Fruit fly (Drosophila melanogaster) whole organism, adult: ENCODE results near the gene CG31751.

ENCODE experiments used
- CG11617 ChIP-seq: fragments of 200-800 bp; sonication (Bioruptor generic); optimal IDR thresholded peaks from 2 replicates; lab custom pipeline; 2017; ENCODE audit warnings: mild to moderate bottlenecking, missing biosample characterization, missing genetic modification reagents, missing genetic modification characterization
- CG12768 ChIP-seq: fragments of 200-800 bp; sonication (Bioruptor generic); optimal IDR thresholded peaks from 2 replicates; lab custom pipeline; 2017; ENCODE audit warnings: missing biosample characterization, missing genetic modification characterization, mild to moderate bottlenecking, moderate library complexity, missing genetic modification reagents
- CG14711 ChIP-seq: fragments of 200-800 bp; sonication (Bioruptor generic); optimal IDR thresholded peaks from 2 replicates; lab custom pipeline; 2018; ENCODE audit warnings: missing biosample characterization, mild to moderate bottlenecking, missing genetic modification characterization, moderate library complexity
- CG1620 ChIP-seq: fragments of 200-800 bp; sonication (Bioruptor generic); optimal IDR thresholded peaks from 2 replicates; lab custom pipeline; 2016; ENCODE audit warnings: missing biosample characterization, missing genetic modification characterization
- CG33017 ChIP-seq: fragments of 200-800 bp; sonication (Bioruptor generic); optimal IDR thresholded peaks from 2 replicates; lab custom pipeline; 2018; ENCODE audit warnings: missing biosample characterization, mild to moderate bottlenecking, missing genetic modification characterization, moderate library complexity
- CG5204 ChIP-seq: fragments of 200-800 bp; sonication (Bioruptor generic); optimal IDR thresholded peaks from 2 replicates; lab custom pipeline; 2016; ENCODE audit warnings: missing biosample characterization, missing genetic modification characterization
- CG7045 ChIP-seq: fragments of 200-800 bp; sonication (Bioruptor generic); optimal IDR thresholded peaks from 2 replicates; lab custom pipeline; 2017; ENCODE audit warnings: missing biosample characterization, mild to moderate bottlenecking, missing genetic modification characterization
- CG7101 ChIP-seq: fragments of 200-800 bp; sonication (Bioruptor generic); optimal IDR thresholded peaks from 2 replicates; lab custom pipeline; 2018; ENCODE audit warnings: missing biosample characterization, mild to moderate bottlenecking, missing genetic modification characterization, moderate library complexity
- Clk ChIP-seq: fragments of 200-800 bp; sonication (Bioruptor generic); optimal IDR thresholded peaks from 2 replicates; lab custom pipeline; 2017; ENCODE audit warnings: missing biosample characterization, missing genetic modification characterization
- Crg-1 ChIP-seq: fragments of 200-800 bp; sonication (Bioruptor generic); optimal IDR thresholded peaks from 2 replicates; lab custom pipeline; 2016; ENCODE audit warnings: missing biosample characterization, missing genetic modification characterization
- Hr96 ChIP-seq: fragments of 200-800 bp; sonication (Bioruptor generic); optimal IDR thresholded peaks from 2 replicates; lab custom pipeline; 2016; ENCODE audit warnings: missing biosample characterization, missing genetic modification characterization
- Mnt ChIP-seq: fragments of 200-800 bp; sonication (Bioruptor generic); optimal IDR thresholded peaks from 2 replicates; lab custom pipeline; 2016; ENCODE audit warnings: missing biosample characterization, mild to moderate bottlenecking, missing genetic modification characterization
- bab1 ChIP-seq: fragments of 200-800 bp; sonication (Bioruptor generic); optimal IDR thresholded peaks from 3 replicates; lab custom pipeline; 2019; ENCODE audit warnings: missing biosample characterization, mild to moderate bottlenecking, missing genetic modification characterization, moderate library complexity
- cic ChIP-seq: fragments of 200-800 bp; sonication (Bioruptor generic); optimal IDR thresholded peaks from 2 replicates; lab custom pipeline; 2017; ENCODE audit warnings: missing biosample characterization, mild to moderate bottlenecking, missing genetic modification characterization, moderate library complexity
- cnc ChIP-seq, 2 experiments: fragments of >200 bp; optimal IDR thresholded peaks; 2 replicates each; lab custom pipeline; 2017
- kay ChIP-seq: fragments of 200-800 bp; sonication (Bioruptor generic); peaks from one replicate; lab custom pipeline; 2016; ENCODE audit warnings: missing biosample characterization, missing genetic modification characterization, borderline replicate concordance
- ovo ChIP-seq: fragments of 200-800 bp; sonication (Bioruptor generic); optimal IDR thresholded peaks from 2 replicates; lab custom pipeline; 2016; ENCODE audit warnings: missing biosample characterization, missing genetic modification characterization
- pad ChIP-seq: fragments of 200-800 bp; sonication (Bioruptor generic); optimal IDR thresholded peaks from 3 replicates; lab custom pipeline; 2017; ENCODE audit warnings: missing biosample characterization, missing genetic modification characterization, mild to moderate bottlenecking, moderate library complexity, missing genetic modification reagents
- tj ChIP-seq: fragments of 200-800 bp; sonication (Bioruptor generic); optimal IDR thresholded peaks from 3 replicates; lab custom pipeline; 2017; ENCODE audit warnings: missing biosample characterization, mild to moderate bottlenecking, missing genetic modification characterization, moderate library complexity
- toe ChIP-seq: fragments of 200-800 bp; sonication (Bioruptor generic); optimal IDR thresholded peaks from 2 replicates; lab custom pipeline; 2016; ENCODE audit warnings: missing biosample characterization, missing genetic modification characterization

Gene CG31751

DNA sequence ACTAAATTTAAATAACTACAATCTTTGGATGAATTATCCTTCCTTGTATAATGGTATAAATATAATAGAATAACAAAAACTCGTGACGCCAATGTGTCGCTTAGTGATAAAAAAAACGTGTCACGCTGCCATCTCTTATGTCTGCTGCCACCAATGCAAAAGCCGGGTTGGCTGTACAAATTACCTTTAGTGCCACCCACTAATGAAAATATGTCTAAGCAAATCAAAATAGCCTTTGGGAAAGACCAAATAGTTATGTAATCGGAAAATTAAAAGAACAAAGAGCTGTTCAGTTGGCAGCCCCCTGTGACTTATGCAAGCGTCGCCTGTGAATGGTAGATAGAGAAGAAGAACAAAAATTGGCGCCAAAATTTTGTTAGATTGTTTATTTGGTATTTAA, 12.4 kb downstream of the CG31751 start, which contains the start of gene CG10336:
Gene CG10336 (plus strand): TSS at position 153 of the 400 bp plus-strand sequence.
- TF ChIP-seq kay, result peak; percentile 84
- peak; percentile 36 for TF ChIP-seq CG14711 (tag; lab: Kevin White, UChicago)
- peak; percentile 50 for TF ChIP-seq Mnt
- TF ChIP-seq Hr96 (GFP tag; lab: Kevin White, UChicago), result no peak

DNA sequence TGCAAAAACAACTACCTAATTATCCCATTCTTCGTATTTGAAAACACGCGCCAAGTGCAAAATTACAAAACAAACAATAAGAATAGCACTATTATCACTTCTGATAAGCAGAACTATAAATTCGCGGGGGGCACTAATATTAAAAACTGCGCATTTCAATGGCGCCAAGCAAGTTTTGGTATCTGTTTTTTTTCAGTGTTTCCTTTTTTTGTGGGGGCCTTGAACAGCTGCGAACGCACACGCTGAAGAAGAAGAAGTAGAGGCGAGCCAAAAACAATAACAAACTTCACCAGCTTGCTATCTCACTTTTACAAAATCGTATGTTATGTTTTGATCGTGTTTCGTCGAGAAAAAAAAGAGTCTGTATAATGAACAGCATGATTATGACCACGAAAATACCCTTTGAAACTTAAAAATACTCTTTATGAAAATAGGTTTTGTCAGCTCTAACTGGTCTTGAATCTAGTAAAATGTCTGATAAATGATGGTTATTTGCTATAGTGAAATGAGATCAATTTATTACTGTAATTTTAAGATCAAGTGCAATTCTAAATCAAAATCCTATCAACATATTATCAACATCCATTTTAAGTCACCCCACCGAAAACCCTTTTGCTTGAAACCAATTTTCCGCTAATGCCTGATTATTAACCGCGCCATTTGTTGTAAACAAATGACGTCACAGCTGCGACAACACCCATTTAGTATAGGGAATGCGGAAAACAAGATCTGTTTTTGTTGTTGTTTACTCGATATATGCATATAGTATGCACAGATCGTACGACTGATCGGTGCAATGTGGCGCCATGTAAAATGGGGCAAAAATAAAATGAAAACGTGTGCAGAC, 17.1 kb downstream of the CG31751 start:
- TF ChIP-seq ovo (no peak), pad (GFP tag; lab: Kevin White, UChicago) (peak; percentile 0), CG11617 (GFP tag; lab: Kevin White, UChicago) (peak; percentile 38), Hr96 (GFP tag; lab: Kevin White, UChicago) (peak; percentile 7), kay (peak; percentile 98), CG7101 (tag; lab: Kevin White, UChicago) (peak; percentile 43), CG12768 (peak; percentile 54), toe (GFP tag; lab: Kevin White, UChicago) (no peak), CG1620 (no peak), bab1 (GFP tag; lab: Kevin White, UChicago) (peak; percentile 91), cnc (optimal IDR thresholded peaks at IDR 0.05; lab: Kevin White, UChicago) (no peak), tj (GFP tag; lab: Kevin White, UChicago) (peak; percentile 10), Clk (GFP tag; lab: Kevin White, UChicago) (peak; percentile 6), cic (peak; percentile 28), CG7045 (GFP tag; lab: Kevin White, UChicago) (peak; percentile 6), CG14711 (tag; lab: Kevin White, UChicago) (no peak), CG33017 (peak; percentile 0), CG5204 (GFP tag; lab: Kevin White, UChicago) (no peak), Crg-1 (GFP tag; lab: Kevin White, UChicago) (peak; percentile 22), Mnt (peak; percentile 42)

DNA sequence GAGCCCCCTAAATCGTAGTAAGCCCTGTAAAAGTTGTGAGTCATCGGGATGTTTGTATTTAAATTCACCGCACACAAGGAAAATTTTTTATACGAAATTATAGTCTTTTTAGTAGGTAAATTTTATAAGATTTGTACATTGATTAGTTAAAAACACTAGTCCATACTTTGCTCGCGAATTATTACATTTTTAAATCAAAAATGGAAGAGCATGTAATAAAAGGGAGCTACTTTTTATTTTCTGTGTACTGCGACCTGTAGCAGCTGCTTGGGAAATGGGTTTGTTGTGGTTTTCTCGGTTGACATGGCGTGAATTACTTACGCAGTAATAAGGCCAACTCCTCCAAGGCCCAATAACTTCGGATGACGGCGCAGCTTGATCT, 17.7 kb downstream of the CG31751 start:
- peak; percentile 83 for TF ChIP-seq kay
- TF ChIP-seq CG14711 (tag; lab: Kevin White, UChicago), result peak; percentile 30
- no peak for TF ChIP-seq CG7045 (GFP tag; lab: Kevin White, UChicago)
- no peak for TF ChIP-seq toe (GFP tag; lab: Kevin White, UChicago)
- peak; percentile 11 for TF ChIP-seq tj (GFP tag; lab: Kevin White, UChicago)

DNA sequence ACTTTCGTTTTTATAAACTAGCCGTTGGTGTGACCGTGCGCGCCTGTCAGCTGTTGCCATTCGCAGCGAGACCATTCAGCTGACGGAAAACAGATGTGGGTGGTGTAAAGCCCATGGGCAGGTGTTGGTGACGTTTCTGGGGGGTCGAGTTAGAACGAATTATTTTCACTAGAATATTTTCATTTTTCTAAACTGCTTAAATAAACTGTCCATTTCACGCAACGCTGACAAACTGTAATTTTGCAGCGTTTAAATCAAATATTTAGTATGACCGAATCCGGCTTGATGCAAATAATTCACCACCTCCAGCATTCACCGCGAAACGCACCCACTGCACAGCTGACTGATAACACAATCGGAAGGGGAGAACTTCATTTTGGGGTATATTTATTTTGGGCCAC, 18.4 kb downstream of the CG31751 start, which contains the start of the genes CG10383 and CG10338:
Gene CG10383 (minus strand): TSS at position 199 of the 401 bp plus-strand sequence.
Gene CG10338 (plus strand): TSS at position 261 of the 401 bp plus-strand sequence.
- no peak for TF ChIP-seq CG5204 (GFP tag; lab: Kevin White, UChicago)
- TF ChIP-seq CG14711 (tag; lab: Kevin White, UChicago), result peak; percentile 83
- TF ChIP-seq Crg-1 (GFP tag; lab: Kevin White, UChicago), result peak; percentile 88
- TF ChIP-seq pad (GFP tag; lab: Kevin White, UChicago), result peak; percentile 69
- peak; percentile 64 for TF ChIP-seq cic
- TF ChIP-seq CG7045 (GFP tag; lab: Kevin White, UChicago), result peak; percentile 69
- peak; percentile 65 for TF ChIP-seq Clk (GFP tag; lab: Kevin White, UChicago)
- peak; percentile 89 for TF ChIP-seq CG7101 (tag; lab: Kevin White, UChicago)
- TF ChIP-seq cnc (optimal IDR thresholded peaks at IDR 0.05; lab: Kevin White, UChicago), result no peak
- TF ChIP-seq CG33017, result peak; percentile 79
- TF ChIP-seq tj (GFP tag; lab: Kevin White, UChicago), result peak; percentile 55
- TF ChIP-seq bab1 (GFP tag; lab: Kevin White, UChicago), result peak; percentile 87
- peak; percentile 87 for TF ChIP-seq CG11617 (GFP tag; lab: Kevin White, UChicago)
- peak; percentile 87 for TF ChIP-seq CG1620
- TF ChIP-seq toe (GFP tag; lab: Kevin White, UChicago), result no peak
- TF ChIP-seq kay, result no peak
- TF ChIP-seq Hr96 (GFP tag; lab: Kevin White, UChicago), result peak; percentile 84
- peak; percentile 54 for TF ChIP-seq ovo
- peak; percentile 87 for TF ChIP-seq CG12768
- TF ChIP-seq Mnt, result peak; percentile 85

DNA sequence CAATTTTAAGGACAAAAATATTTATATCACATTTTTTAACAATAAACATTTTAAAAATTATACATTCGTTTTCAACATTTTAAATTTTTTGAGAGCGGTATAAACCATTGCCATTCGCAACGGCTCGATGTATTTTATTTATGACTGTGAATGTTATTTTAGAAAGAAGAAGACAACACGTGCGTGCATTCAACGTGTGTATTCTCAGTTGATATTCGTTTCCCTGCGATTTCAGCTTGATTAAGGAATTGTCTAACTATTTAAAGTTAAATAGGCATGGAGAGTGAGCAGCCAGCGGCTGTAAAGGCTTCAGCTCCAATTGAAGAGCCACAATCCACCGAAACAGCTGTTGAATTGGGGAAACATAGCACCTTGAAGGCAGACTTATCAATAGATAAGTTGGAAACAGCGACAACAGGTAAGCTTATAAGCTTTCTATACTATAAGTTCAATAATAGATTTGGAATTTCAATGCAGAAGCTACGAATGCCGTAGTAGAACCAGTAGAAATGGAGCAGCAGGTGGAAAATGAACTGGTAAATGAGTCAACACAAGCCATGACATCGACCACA, 21.6 kb downstream of the CG31751 start, which contains the start of gene CG10341:
Gene CG10341 (plus strand): TSS at position 156 of the 572 bp plus-strand sequence.
- TF ChIP-seq Mnt (peak; percentile 99), CG11617 (GFP tag; lab: Kevin White, UChicago) (peak; percentile 39), bab1 (GFP tag; lab: Kevin White, UChicago) (peak; percentile 38), CG7045 (GFP tag; lab: Kevin White, UChicago) (no peak)

DNA sequence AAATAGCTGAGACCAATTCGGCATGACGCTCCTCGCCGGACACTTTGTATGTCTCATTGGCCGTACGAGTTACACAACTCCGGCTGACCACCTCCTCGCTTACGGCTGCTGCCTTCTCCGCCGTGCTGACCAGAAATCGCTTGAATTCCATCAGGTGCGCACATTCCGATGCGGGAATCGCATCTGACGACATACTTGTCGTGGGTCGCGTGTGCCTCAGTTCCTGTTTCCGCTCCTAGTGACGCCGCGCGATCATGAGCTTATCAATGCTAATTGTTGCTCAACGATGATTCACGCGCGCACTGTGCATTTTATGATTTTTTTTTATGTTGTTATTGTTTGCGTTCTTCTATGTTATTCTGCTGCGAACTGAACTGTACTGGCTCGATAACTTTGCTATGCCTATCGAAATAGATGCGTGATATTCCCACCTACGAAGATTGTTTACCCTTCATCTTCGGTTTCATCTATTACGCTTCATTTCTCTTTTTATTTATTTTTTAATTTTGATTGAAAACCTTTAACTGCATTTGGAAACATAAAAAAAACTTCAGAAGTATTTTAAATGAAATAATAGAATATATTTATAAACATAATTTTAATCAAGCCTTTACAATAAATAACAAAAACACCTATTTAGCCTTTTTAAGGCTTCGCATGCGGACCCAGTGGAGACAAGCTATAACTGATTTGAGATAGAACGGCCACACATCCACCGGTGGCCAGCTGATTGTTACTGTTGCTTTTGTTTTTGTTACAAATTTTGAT, 25.9 kb downstream of the CG31751 start, which contains the start of the genes CG10376 and CG10343:
Gene CG10376 (minus strand): TSS at position 385 of the 768 bp plus-strand sequence.
Gene CG10343 (plus strand): TSS at position 753 of the 768 bp plus-strand sequence.
- peak; percentile 70 for TF ChIP-seq tj (GFP tag; lab: Kevin White, UChicago)
- TF ChIP-seq toe (GFP tag; lab: Kevin White, UChicago), result no peak
- no peak for TF ChIP-seq Hr96 (GFP tag; lab: Kevin White, UChicago)
- TF ChIP-seq CG7045 (GFP tag; lab: Kevin White, UChicago), result peak; percentile 89
- TF ChIP-seq ovo, result peak; percentile 69
- peak; percentile 91 for TF ChIP-seq CG7101 (tag; lab: Kevin White, UChicago)
- peak; percentile 89 for TF ChIP-seq CG11617 (GFP tag; lab: Kevin White, UChicago)
- TF ChIP-seq cnc (optimal IDR thresholded peaks at IDR 0.05; lab: Kevin White, UChicago), result no peak
- peak; percentile 52 for TF ChIP-seq Mnt
- peak; percentile 74 for TF ChIP-seq pad (GFP tag; lab: Kevin White, UChicago)
- TF ChIP-seq bab1 (GFP tag; lab: Kevin White, UChicago), result peak; percentile 83
- TF ChIP-seq CG14711 (tag; lab: Kevin White, UChicago), result peak; percentile 76
- no peak for TF ChIP-seq CG5204 (GFP tag; lab: Kevin White, UChicago)
- TF ChIP-seq Crg-1 (GFP tag; lab: Kevin White, UChicago), result peak; percentile 70
- peak; percentile 84 for TF ChIP-seq CG12768
- peak; percentile 48 for TF ChIP-seq cic
- TF ChIP-seq CG1620, result peak; percentile 64
- TF ChIP-seq Clk (GFP tag; lab: Kevin White, UChicago), result peak; percentile 61
- no peak for TF ChIP-seq kay
- peak; percentile 85 for TF ChIP-seq CG33017
